Worm (Caenorhabditis elegans): ENCODE results near the gene F13D12.10.

F13D12.10 gene

DNA sequence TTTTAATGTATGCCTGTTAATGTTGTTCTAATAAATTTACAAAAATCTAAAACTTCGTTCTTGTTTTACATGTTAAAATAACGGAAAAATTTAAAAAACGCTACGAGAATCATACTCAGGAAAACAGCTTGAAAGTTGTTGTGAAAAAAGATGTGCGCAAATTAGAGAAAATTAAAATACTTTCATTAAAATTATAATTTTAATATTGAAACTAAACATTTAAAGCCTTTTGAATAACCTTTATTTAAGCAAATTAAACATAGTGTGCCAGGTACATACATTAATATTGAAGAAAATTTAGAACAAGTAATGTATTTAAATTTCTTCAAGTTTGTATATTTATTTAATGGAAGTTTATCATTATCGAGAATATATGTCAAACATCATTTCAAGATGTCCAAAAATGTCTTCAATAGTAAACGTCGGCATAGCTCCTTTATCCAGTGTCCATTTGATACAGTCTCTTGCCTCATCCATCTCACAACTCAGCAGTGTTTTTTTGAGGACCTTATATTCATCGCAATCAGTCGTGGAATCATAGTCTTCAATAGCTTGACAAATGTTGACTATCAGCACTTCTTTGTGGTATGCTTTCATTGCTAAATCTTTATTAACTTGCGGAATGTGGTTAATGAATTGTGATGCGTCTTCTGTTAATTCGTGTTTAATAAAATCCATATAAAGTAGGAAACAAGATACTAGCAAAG lies 48.4 kb downstream of the F13D12.10 start (continued):
- TF ChIP-seq lsy-2 (tag; optimal IDR thresholded peaks at IDR 0.05) (peak in 1 of 2 experiments; percentile 86), lim-7 (GFP tag; IDR thresholded peaks at IDR 0.05) (peak; percentile 59), ctbp-1 (GFP tag; IDR thresholded peaks at IDR 0.05) (peak; percentile 94), ama-1 (optimal IDR thresholded peaks at IDR 0.05) (peak; percentile 49), mdt-29 (GFP tag; IDR thresholded peaks at IDR 0.05) (peak; percentile 63; the same call in 1 of the 2 replicates), daf-16 (GFP tag; optimal IDR thresholded peaks at IDR 0.05) (no peak), daf-16 (tag; optimal IDR thresholded peaks at IDR 0.05) (peak; percentile 38), dve-1 (tag; optimal IDR thresholded peaks at IDR 0.05; ENCODE audit: insufficient read depth) (peak; percentile 61), dmd-6 (GFP tag; IDR thresholded peaks at IDR 0.05) (peak; percentile 49; the same call in 1 of the 2 replicates), arid-1 (GFP tag; conservative IDR thresholded peaks at IDR 0.05) (peak; percentile 68), rbr-2 (tag; optimal IDR thresholded peaks at IDR 0.05) (peak; percentile 9), hmg-1.1 (GFP tag; IDR thresholded peaks at IDR 0.05) (peak; percentile 73), saeg-2 (GFP tag; IDR thresholded peaks at IDR 0.05) (0 out of 2 replicates have a peak, but pooled peaks have one; percentile 25), T26A8.4 (GFP tag; IDR thresholded peaks at IDR 0.05) (peak; percentile 83), lin-38 (GFP tag; IDR thresholded peaks at IDR 0.05) (peak; percentile 69), snpc-1.2 (GFP tag; IDR thresholded peaks at IDR 0.05) (peak; percentile 68; the same call in 1 of the 2 replicates)

DNA sequence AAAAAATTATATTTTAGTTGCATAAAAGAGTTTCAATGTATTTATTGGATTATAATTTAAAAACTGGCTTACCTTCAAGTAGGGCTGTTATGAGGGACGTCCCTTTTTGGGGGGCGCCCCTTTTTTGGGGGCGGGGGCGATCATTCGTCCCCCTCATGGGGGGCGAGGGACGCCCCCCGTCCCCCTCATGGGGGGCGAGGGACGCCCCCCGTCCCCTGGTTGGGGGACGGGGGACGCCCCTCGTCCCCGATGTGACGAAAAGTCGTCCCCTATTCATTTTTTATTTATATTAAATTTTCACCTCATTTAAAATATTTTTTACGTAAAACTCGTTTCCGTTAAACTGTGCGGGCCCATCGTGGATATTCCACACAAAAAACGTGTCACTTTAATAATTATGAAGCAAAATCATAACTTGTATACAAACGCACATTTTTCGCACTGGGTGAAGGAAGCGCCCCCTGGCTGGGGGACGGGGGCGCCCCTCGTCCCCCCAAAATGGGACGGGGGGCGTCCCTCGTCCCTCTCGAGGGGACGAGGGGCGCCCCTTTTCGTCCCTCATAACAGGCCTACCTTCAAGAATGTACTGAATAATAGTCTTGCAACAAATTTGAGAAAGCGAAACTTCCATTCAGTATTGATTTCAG lies 52.0 kb downstream of the F13D12.10 start:
- TF ChIP-seq mdl-1 (tag; optimal IDR thresholded peaks at IDR 0.05) (no peak), pha-4 (GFP tag; IDR thresholded peaks at IDR 0.05) (peak; percentile 98; the same call in 1 of the 2 replicates), pha-4 (tag; optimal IDR thresholded peaks at IDR 0.05) (no peak), daf-16 (GFP tag; optimal IDR thresholded peaks at IDR 0.05) (no peak), daf-16 (tag; optimal IDR thresholded peaks at IDR 0.05) (no peak), set-16 (GFP tag; IDR thresholded peaks at IDR 0.05) (peak; percentile 97)
